Worm (Caenorhabditis elegans): Measurements from ENCODE around the gene pfd-4.

The pfd-4 gene

ce11 chrIV:11353946-11354458, 39.0 kb downstream of the pfd-4 start, which contains the start of gene T01G1.2:
T01G1.2 (plus strand) TSS chrIV:11354408.
- no peak for TF ChIP-seq T22C8.4 (GFP tag; IDR thresholded peaks at IDR 0.05)
- TF ChIP-seq ztf-29 (GFP tag; IDR thresholded peaks at IDR 0.05): no peak
- no peak for TF ChIP-seq tab-1 (GFP tag; IDR thresholded peaks at IDR 0.05)
- no peak for TF ChIP-seq flt-1 (GFP tag; IDR thresholded peaks at IDR 0.05)
- TF ChIP-seq klf-2 (GFP tag; conservative IDR thresholded peaks at IDR 0.05): no peak
- no peak for TF ChIP-seq med-1 (GFP tag; optimal IDR thresholded peaks at IDR 0.05; ENCODE audit: insufficient read depth)
- TF ChIP-seq ref-1 (GFP tag; conservative IDR thresholded peaks at IDR 0.05): no peak
- no peak for TF ChIP-seq ztf-23 (GFP tag; IDR thresholded peaks at IDR 0.05)
- TF ChIP-seq cog-1 (tag; optimal IDR thresholded peaks at IDR 0.05): no peak

ce11 chrIV:11359769-11360168, 44.8 kb downstream of the pfd-4 start, which contains the start of gene klp-12:
klp-12 (minus strand) TSS chrIV:11359869.
- TF ChIP-seq T22C8.4 (GFP tag; IDR thresholded peaks at IDR 0.05): no peak
- TF ChIP-seq ztf-29 (GFP tag; IDR thresholded peaks at IDR 0.05): no peak
- TF ChIP-seq flt-1 (GFP tag; IDR thresholded peaks at IDR 0.05): no peak
- no peak for TF ChIP-seq cog-1 (tag; optimal IDR thresholded peaks at IDR 0.05)
- TF ChIP-seq tab-1 (GFP tag; IDR thresholded peaks at IDR 0.05): no peak
- TF ChIP-seq med-1 (GFP tag; optimal IDR thresholded peaks at IDR 0.05; ENCODE audit: insufficient read depth): no peak
- no peak for TF ChIP-seq ref-1 (GFP tag; conservative IDR thresholded peaks at IDR 0.05)

- TF ChIP-seq cog-1 (tag; optimal IDR thresholded peaks at IDR 0.05) (no peak), tab-1 (GFP tag; IDR thresholded peaks at IDR 0.05) (no peak), ref-1 (GFP tag; conservative IDR thresholded peaks at IDR 0.05) (no peak), ztf-29 (GFP tag; IDR thresholded peaks at IDR 0.05) (no peak), T22C8.4 (GFP tag; IDR thresholded peaks at IDR 0.05) (no peak), ztf-23 (GFP tag; IDR thresholded peaks at IDR 0.05) (no peak), klf-2 (GFP tag; conservative IDR thresholded peaks at IDR 0.05) (no peak), flt-1 (GFP tag; IDR thresholded peaks at IDR 0.05) (no peak), med-1 (GFP tag; optimal IDR thresholded peaks at IDR 0.05; ENCODE audit: insufficient read depth) (no peak)
Measured at ce11 chrIV:11361409-11361808, 46.4 kb downstream of the pfd-4 start, which contains the start of gene T01G1.4. T01G1.4 (minus strand) TSS chrIV:11361509.

- TF ChIP-seq ztf-29 (GFP tag; IDR thresholded peaks at IDR 0.05) (peak; percentile 57; the same call in 1 of the 2 replicates), med-1 (GFP tag; optimal IDR thresholded peaks at IDR 0.05; ENCODE audit: insufficient read depth) (no peak)
Measured at ce11 chrIV:11363806-11364562, 49.0 kb downstream of the pfd-4 start.
